Fruit fly (Drosophila melanogaster): ENCODE results near the gene CG31954.

The CG31954 gene

DNA sequence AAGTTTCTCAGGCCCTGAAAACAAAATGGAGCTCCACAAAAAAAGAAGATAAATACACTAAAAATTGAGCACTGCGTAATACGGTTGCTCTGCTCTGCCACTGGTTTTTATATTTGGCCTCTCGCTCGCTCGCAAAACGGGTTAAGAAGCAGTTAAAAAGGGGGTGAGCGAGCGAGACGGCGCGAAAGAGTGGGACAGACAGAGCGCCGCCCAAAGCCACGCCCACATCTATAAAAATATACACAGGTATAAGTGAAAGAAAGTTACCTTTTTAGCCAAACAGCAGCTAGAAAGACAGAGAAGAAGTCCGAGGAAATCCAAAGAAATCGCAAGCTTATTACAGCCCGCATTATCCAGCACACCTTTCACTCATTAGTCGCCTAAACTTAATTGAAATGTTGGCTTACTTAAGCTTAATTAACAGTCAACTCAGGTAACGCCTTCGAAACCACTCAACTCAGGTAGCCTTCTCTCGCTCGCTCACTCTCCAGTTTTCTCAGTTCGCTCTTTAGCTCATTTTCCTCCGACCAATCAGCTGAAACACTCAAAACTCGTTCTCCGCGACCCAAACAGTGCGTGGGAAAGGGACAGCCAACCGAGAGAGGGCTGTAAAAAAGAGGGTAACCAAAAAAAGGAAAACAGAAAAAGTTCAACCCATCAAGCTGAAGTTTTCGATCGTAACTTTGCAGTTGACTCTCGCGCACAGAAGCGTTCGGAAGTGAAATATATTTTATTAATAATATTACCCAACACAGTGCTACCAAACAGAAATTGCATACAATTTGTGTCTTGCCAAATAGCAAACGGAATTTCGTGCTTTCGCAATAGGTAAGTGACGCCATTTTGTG lies 28.9 kb upstream of the CG31954 start, which contains the start of gene drm (continued):
- TF ChIP-seq esg (GFP tag; conservative IDR thresholded peaks at IDR 0.05) (no peak), jing (GFP tag; optimal IDR thresholded peaks at IDR 0.05) (peak; percentile 36), CG14710 (tag; optimal IDR thresholded peaks at IDR 0.05) (no peak), grn (GFP tag; optimal IDR thresholded peaks at IDR 0.05) (no peak), MESR4 (GFP tag; optimal IDR thresholded peaks at IDR 0.05) (no peak), Six4 (GFP tag; optimal IDR thresholded peaks at IDR 0.05) (no peak), cg (GFP tag; optimal IDR thresholded peaks at IDR 0.05) (peak; percentile 49), CG16813 (GFP tag; IDR thresholded peaks at IDR 0.05; ENCODE audit: partially characterized antibody) (0 out of 3 replicates have a peak, but pooled peaks have one; percentile 37), CrebB (tag; optimal IDR thresholded peaks at IDR 0.05) (no peak), kay (GFP tag; optimal IDR thresholded peaks at IDR 0.05) (no peak), CG15601 (tag; optimal IDR thresholded peaks at IDR 0.05) (no peak), Oli (tag; optimal IDR thresholded peaks at IDR 0.05) (no peak), dpn (GFP tag; optimal IDR thresholded peaks at IDR 0.05) (no peak), CG34224 (GFP tag; IDR thresholded peaks at IDR 0.05; ENCODE audit: partially characterized antibody) (0 out of 3 replicates have a peak, but pooled peaks have one; percentile 19), hb (GFP tag; IDR thresholded peaks at IDR 0.05; ENCODE audit: partially characterized antibody) (0 out of 3 replicates have a peak, but pooled peaks have one; percentile 61), CG32767 (GFP tag; IDR thresholded peaks at IDR 0.05) (0 out of 2 replicates have a peak, but pooled peaks have one; percentile 16), CG1832 (GFP tag; optimal IDR thresholded peaks at IDR 0.05) (peak; percentile 95), fu2 (GFP tag; optimal IDR thresholded peaks at IDR 0.05) (no peak), CG10321 (GFP tag; IDR thresholded peaks at IDR 0.05) (peak; percentile 97), yki (optimal IDR thresholded peaks at IDR 0.05) (peak; percentile 24), zen (tag; optimal IDR thresholded peaks at IDR 0.05) (no peak), sob (GFP tag; IDR thresholded peaks at IDR 0.05) (peak; percentile 95), NfI (GFP tag; optimal IDR thresholded peaks at IDR 0.05) (no peak), oc (tag; optimal IDR thresholded peaks at IDR 0.05) (peak; percentile 67), CG10979 (tag; optimal IDR thresholded peaks at IDR 0.05) (no peak), Fer2 (tag; optimal IDR thresholded peaks at IDR 0.05) (no peak), sqz (GFP tag; optimal IDR thresholded peaks at IDR 0.05) (peak; percentile 14), CG4404 (GFP tag; IDR thresholded peaks at IDR 0.05) (no peak), Nf-YC (tag; optimal IDR thresholded peaks at IDR 0.05) (peak; percentile 98), al (GFP tag; IDR thresholded peaks at IDR 0.05) (no peak), nom (GFP tag; optimal IDR thresholded peaks at IDR 0.05) (no peak), CG8478 (optimal IDR thresholded peaks at IDR 0.05) (peak; percentile 61), CG3163 (GFP tag; optimal IDR thresholded peaks at IDR 0.05) (no peak), NK7.1 (GFP tag; optimal IDR thresholded peaks at IDR 0.05) (no peak), Trl (optimal IDR thresholded peaks at IDR 0.05) (peak; percentile 89 to 92), Trl (GFP tag; optimal IDR thresholded peaks at IDR 0.05) (no peak), HLH4C (GFP tag; IDR thresholded peaks at IDR 0.05; ENCODE audit: partially characterized antibody) (0 out of 3 replicates have a peak, but pooled peaks have one; percentile 32), CG17568 (GFP tag; optimal IDR thresholded peaks at IDR 0.05) (no peak), CG9876 (GFP tag; optimal IDR thresholded peaks at IDR 0.05) (no peak), Dp (GFP tag; optimal IDR thresholded peaks at IDR 0.05) (no peak), CG2875 (GFP tag; optimal IDR thresholded peaks at IDR 0.05) (no peak), fd96Cb (tag; optimal IDR thresholded peaks at IDR 0.05) (no peak), Nf-YB (GFP tag; optimal IDR thresholded peaks at IDR 0.05) (peak; percentile 96), Mrtf (GFP tag; IDR thresholded peaks at IDR 0.05) (no peak), stwl (tag; optimal IDR thresholded peaks at IDR 0.05) (no peak), fd3F (GFP tag; optimal IDR thresholded peaks at IDR 0.05) (no peak), corto (GFP tag; optimal IDR thresholded peaks at IDR 0.05) (no peak), sens (GFP tag) (peak; percentile 27), CG10565 (GFP tag; optimal IDR thresholded peaks at IDR 0.05) (no peak)
